Worm (Caenorhabditis elegans): Measurements from ENCODE around the gene dct-18.
A peak's percentile ranks its signal among the peaks of the same experiment; 100 is the strongest.

dct-18 gene

DNA sequence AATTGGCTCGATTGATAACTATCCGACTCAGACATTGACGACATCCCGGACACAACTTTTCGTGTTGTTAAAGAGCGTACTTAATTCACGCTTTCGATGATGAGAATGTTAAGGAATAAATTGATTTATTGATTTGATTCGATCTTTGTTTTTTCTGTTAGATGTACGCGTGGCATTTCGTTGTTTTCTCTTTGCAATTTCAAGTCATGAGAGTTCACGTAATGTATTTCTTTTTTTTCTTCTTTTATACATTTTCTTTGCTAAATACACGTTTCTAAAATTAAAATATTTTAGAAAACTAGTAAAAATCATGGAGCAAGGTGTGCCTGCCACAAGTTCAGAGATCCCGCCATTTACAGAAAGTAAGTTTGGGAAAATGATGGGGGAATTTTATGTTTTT lies 23.0 kb downstream of the dct-18 start, which contains the start of the genes Y38F1A.1 and Y38F1A.2:
Y38F1A.1 (minus strand) TSS at position 101 of the 400 bp plus-strand sequence.
Y38F1A.2 (plus strand) TSS at position 289 of the 400 bp plus-strand sequence.
- TF ChIP-seq ztf-11 (tag; optimal IDR thresholded peaks at IDR 0.05) (no peak), ham-2 (GFP tag; optimal IDR thresholded peaks at IDR 0.05) (no peak), snpc-4 (tag; optimal IDR thresholded peaks at IDR 0.05) (no peak), nhr-237 (tag; optimal IDR thresholded peaks at IDR 0.05) (no peak), mls-2 (tag; optimal IDR thresholded peaks at IDR 0.05) (no peak), sptf-1 (tag; optimal IDR thresholded peaks at IDR 0.05) (no peak)

DNA sequence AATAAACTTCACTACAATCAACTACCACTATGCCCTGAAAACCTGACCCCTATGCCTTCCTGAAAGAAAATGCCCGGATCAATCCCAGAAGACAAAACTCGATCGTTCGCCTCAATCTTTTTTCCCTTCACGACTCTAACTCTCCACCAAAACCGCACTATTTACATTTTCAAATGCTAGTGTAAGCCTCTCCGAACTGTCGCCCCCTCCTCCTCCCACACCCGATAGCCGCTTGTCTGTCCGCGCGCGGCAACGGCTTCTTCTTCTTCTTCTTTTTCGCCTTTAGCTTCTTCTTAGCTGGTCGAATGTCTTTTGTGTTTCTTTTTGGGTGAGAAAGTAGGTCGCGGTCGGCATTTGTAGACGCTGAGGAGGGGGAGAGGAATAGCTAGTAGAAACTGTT lies 28.5 kb downstream of the dct-18 start:
- TF ChIP-seq pha-4 (tag; optimal IDR thresholded peaks at IDR 0.05) (no peak), ham-2 (GFP tag; optimal IDR thresholded peaks at IDR 0.05) (peak; percentile 81)

DNA sequence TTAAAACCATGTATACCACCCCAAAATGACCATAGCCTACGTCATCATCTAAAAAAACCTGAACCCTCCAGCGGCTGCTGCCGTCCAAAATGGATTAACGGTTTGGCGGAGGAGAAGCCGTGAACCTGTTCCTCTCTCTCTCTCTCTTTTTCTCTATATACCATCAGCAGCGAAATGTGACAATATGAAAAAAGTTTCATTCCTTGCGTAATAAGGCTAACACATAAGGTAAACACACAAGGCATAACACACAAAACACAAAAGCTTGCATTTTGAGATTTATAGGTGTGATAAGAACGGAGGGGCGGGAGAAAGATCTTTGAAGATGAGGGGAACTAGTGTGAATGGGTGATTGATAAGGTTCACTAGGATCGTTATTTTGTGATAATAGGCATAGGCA lies 29.6 kb downstream of the dct-18 start:
- TF ChIP-seq pha-4 (tag; optimal IDR thresholded peaks at IDR 0.05) (no peak), nhr-2 (tag; optimal IDR thresholded peaks at IDR 0.05) (no peak), unc-39 (tag; optimal IDR thresholded peaks at IDR 0.05) (no peak), unc-62 (GFP tag; optimal IDR thresholded peaks at IDR 0.05) (no peak), sptf-1 (tag; optimal IDR thresholded peaks at IDR 0.05) (no peak), nhr-12 (tag; optimal IDR thresholded peaks at IDR 0.05) (no peak), lin-13 (tag; optimal IDR thresholded peaks at IDR 0.05) (no peak), bed-3 (GFP tag; optimal IDR thresholded peaks at IDR 0.05) (no peak), mep-1 (tag; optimal IDR thresholded peaks at IDR 0.05) (no peak), snpc-4 (tag; optimal IDR thresholded peaks at IDR 0.05) (no peak), elt-1 (tag; optimal IDR thresholded peaks at IDR 0.05; ENCODE audit: borderline replicate concordance, insufficient read depth) (no peak), mls-2 (tag; optimal IDR thresholded peaks at IDR 0.05) (no peak), zip-8 (tag; optimal IDR thresholded peaks at IDR 0.05) (no peak), unc-120 (tag; optimal IDR thresholded peaks at IDR 0.05; ENCODE audit: poor library complexity, severe bottlenecking) (no peak), ceh-43 (GFP tag; optimal IDR thresholded peaks at IDR 0.05) (no peak), lin-32 (GFP tag; optimal IDR thresholded peaks at IDR 0.05) (no peak), hlh-1 (tag; optimal IDR thresholded peaks at IDR 0.05) (no peak), mab-5 (tag; optimal IDR thresholded peaks at IDR 0.05) (no peak), drap-1 (GFP tag; optimal IDR thresholded peaks at IDR 0.05) (no peak), lsy-2 (tag; optimal IDR thresholded peaks at IDR 0.05) (no peak)

DNA sequence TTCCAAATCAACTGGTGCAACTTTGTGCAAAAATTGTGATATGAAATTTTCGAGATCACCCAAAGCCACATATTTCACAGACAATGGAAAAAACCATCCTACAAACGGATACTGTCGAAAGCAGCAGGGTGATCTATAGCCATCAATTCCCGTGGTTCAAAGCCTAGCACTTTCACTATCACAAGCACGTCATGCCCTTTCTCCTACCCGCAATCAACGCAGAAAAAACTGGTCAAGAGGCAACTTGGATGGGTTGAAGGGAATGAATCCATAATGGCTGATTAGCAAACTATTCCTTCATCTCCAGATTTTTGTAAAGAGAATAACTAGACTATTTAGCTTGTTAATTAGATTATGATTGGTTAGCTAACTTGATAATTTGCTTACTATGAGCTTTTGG lies 30.1 kb downstream of the dct-18 start:
- TF ChIP-seq mls-2 (tag; optimal IDR thresholded peaks at IDR 0.05) (no peak), ham-2 (GFP tag; optimal IDR thresholded peaks at IDR 0.05) (no peak), tbx-8 (GFP tag; optimal IDR thresholded peaks at IDR 0.05) (no peak), elt-3 (tag; optimal IDR thresholded peaks at IDR 0.05) (no peak), nhr-12 (tag; optimal IDR thresholded peaks at IDR 0.05) (no peak), pha-4 (tag; optimal IDR thresholded peaks at IDR 0.05) (no peak), mab-5 (tag; optimal IDR thresholded peaks at IDR 0.05) (no peak), cnd-1 (tag; optimal IDR thresholded peaks at IDR 0.05) (no peak), nhr-28 (tag; optimal IDR thresholded peaks at IDR 0.05) (no peak), bed-3 (GFP tag; optimal IDR thresholded peaks at IDR 0.05) (no peak), nhr-76 (tag; optimal IDR thresholded peaks at IDR 0.05) (no peak), lsy-2 (tag; optimal IDR thresholded peaks at IDR 0.05) (no peak), M03D4.4 (tag; optimal IDR thresholded peaks at IDR 0.05) (no peak), elt-1 (tag; optimal IDR thresholded peaks at IDR 0.05; ENCODE audit: borderline replicate concordance, insufficient read depth) (no peak), drap-1 (GFP tag; optimal IDR thresholded peaks at IDR 0.05) (no peak), unc-39 (tag; optimal IDR thresholded peaks at IDR 0.05) (no peak), snpc-4 (tag; optimal IDR thresholded peaks at IDR 0.05) (no peak)

DNA sequence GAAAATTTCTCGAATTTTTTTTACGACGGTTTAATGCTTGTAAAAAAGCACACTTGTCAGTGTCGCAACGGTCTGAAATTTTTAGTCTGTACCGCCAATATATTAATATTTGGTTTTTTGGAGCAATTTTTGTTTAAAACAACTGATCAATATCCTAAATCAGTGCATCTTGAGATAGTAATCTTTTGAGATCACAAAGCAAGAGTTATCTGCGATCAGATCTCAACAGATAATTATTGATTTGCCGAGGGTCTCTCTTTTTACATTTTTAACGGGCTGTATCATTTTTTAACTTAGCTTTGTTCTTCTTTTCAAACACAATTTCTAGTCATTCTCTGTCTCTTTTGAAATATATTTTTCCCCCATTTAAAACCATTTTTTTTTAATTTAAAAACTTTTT lies 33.5 kb downstream of the dct-18 start:
- TF ChIP-seq elt-1 (tag; optimal IDR thresholded peaks at IDR 0.05; ENCODE audit: borderline replicate concordance, insufficient read depth) = peak; percentile 90
- no peak for TF ChIP-seq nhr-2 (tag; optimal IDR thresholded peaks at IDR 0.05)
- TF ChIP-seq drap-1 (GFP tag; optimal IDR thresholded peaks at IDR 0.05) = no peak
- no peak for TF ChIP-seq ceh-43 (GFP tag; optimal IDR thresholded peaks at IDR 0.05)
- TF ChIP-seq mls-2 (tag; optimal IDR thresholded peaks at IDR 0.05) = no peak

DNA sequence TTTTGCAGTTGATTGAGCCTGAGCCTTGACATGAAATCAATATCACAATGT lies 33.7 kb downstream of the dct-18 start, which contains the start of gene ptr-18:
ptr-18 (plus strand) TSS at position 9 of the 51 bp plus-strand sequence.
- TF ChIP-seq ces-1 (GFP tag; optimal IDR thresholded peaks at IDR 0.05) (no peak), nhr-237 (tag; optimal IDR thresholded peaks at IDR 0.05) (no peak), zip-8 (tag; optimal IDR thresholded peaks at IDR 0.05) (no peak), lsy-2 (tag; optimal IDR thresholded peaks at IDR 0.05) (no peak), mls-2 (tag; optimal IDR thresholded peaks at IDR 0.05) (no peak), snpc-4 (tag; optimal IDR thresholded peaks at IDR 0.05) (no peak), bed-3 (GFP tag; optimal IDR thresholded peaks at IDR 0.05) (no peak), sptf-1 (tag; optimal IDR thresholded peaks at IDR 0.05) (no peak), unc-120 (tag; optimal IDR thresholded peaks at IDR 0.05; ENCODE audit: poor library complexity, severe bottlenecking) (no peak), pha-4 (tag; optimal IDR thresholded peaks at IDR 0.05) (no peak), mab-5 (tag; optimal IDR thresholded peaks at IDR 0.05) (no peak)

All from whole organism, mixed stage, embryonic.